Worm (Caenorhabditis elegans): ENCODE data around the gene K08E5.6.

ce11 chrIII:10160385-10160784, 19.6 kb downstream of the K08E5.6 start, which contains the start of the genes K08E5.5 and mua-3:
- TF ChIP-seq ceh-28 (tag; optimal IDR thresholded peaks at IDR 0.05) (no peak), ama-1 (optimal IDR thresholded peaks at IDR 0.05) (no peak), mml-1 (tag; optimal IDR thresholded peaks at IDR 0.05) (no peak), jun-1 (tag; optimal IDR thresholded peaks at IDR 0.05) (no peak)

Data from whole organism, L3 larva.